Worm (Caenorhabditis elegans) whole organism, midembryonic: ENCODE data around the gene srx-4.

ENCODE experiments used
- T22C8.4 ChIP-seq: fragments of 200-800 bp; sonication (Bioruptor generic); IDR thresholded peaks from 2 replicates; pipeline ENCODE4 v1.3.6; 2022; ENCODE audit warnings: missing genetic modification characterization, missing compliant biosample characterization
- klf-2 ChIP-seq: fragments of 200-800 bp; sonication (Bioruptor generic); conservative IDR thresholded peaks from 2 replicates; pipeline ENCODE4 v1.3.6; 2022; ENCODE audit warnings: missing genetic modification reagents, missing genetic modification characterization, missing compliant biosample characterization
- med-1 ChIP-seq: sonication (generic microtip); optimal IDR thresholded peaks from 2 replicates; lab custom pipeline; 2017; ENCODE audit warnings: missing genetic modification characterization, mild to moderate bottlenecking, missing compliant biosample characterization, antibody characterized with exemption, missing genetic modification reagents; ENCODE audit not compliant: insufficient read depth
- ref-1 ChIP-seq: fragments of 200-800 bp; sonication (Bioruptor generic); conservative IDR thresholded peaks from 2 replicates; pipeline ENCODE4 v1.3.6; 2022; ENCODE audit warnings: missing genetic modification reagents, missing genetic modification characterization, missing compliant biosample characterization
- ztf-23 ChIP-seq: fragments of 200-800 bp; sonication (Bioruptor generic); IDR thresholded peaks from 2 replicates; pipeline ENCODE4 v1.3.6; 2022; ENCODE audit warnings: missing genetic modification reagents, missing genetic modification characterization, missing compliant biosample characterization
- ztf-29 ChIP-seq: fragments of 200-800 bp; sonication (Bioruptor generic); IDR thresholded peaks from 2 replicates; pipeline ENCODE4 v1.3.6; 2022; ENCODE audit warnings: missing genetic modification reagents, missing genetic modification characterization, missing compliant biosample characterization

ce11 chrV:657678-658077 lies 34.9 kb downstream of the srx-4 start, which contains the start of gene srh-246:
- TF ChIP-seq med-1 (GFP tag; lab: Kevin White, UChicago): no peak
- no peak for TF ChIP-seq T22C8.4
- TF ChIP-seq ztf-29 (GFP tag; lab: Robert Waterston, UW): no peak
- TF ChIP-seq ztf-23: no peak
- TF ChIP-seq ref-1 (GFP tag; lab: Robert Waterston, UW): no peak
- no peak for TF ChIP-seq klf-2 (GFP tag; lab: Robert Waterston, UW)
